Worm (Caenorhabditis elegans) whole organism, midembryonic: ENCODE measurements around the gene str-252.

Experiments
- cog-1 ChIP-seq: sonication (generic microtip); optimal IDR thresholded peaks from 2 replicates; lab custom pipeline; 2016; ENCODE audit warnings: missing genetic modification characterization, missing compliant biosample characterization
- ref-1 ChIP-seq: fragments of 200-800 bp; sonication (Bioruptor generic); conservative IDR thresholded peaks from 2 replicates; pipeline ENCODE4 v1.3.6; 2022; ENCODE audit warnings: missing genetic modification reagents, missing genetic modification characterization, missing compliant biosample characterization

DNA sequence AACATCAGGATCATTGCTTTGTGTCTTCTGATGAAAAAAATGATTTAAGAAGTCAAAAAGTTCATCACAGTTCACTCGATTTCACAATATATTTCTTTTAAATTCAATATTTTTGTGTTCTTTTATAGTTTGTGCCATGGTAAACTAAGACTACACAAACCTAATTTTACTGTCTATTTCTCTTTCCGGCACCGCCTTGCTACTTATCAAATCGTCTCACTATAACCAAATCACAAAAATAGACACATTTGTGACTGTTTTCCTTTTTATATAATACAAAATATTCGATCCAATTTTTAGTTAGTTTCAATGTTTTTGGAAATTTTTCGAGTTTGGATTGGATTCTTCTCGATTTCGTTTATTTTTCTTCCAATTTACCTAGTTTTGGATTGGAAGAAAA lies 37.8 kb downstream of the str-252 start, which contains the start of gene swt-6:
- TF ChIP-seq ref-1 (GFP tag; lab: Robert Waterston, UW) (no peak), cog-1 (tag; lab: Kevin White, UChicago) (no peak)
